Worm (Caenorhabditis elegans) whole organism, L3 larva: ENCODE measurements around the gene srg-46.

Experiments used
- R02D3.7 ChIP-seq: fragments of 150-350 bp; optimal IDR thresholded peaks from 2 replicates; lab custom pipeline; 2014; ENCODE audit warnings: missing biosample characterization, missing genetic modification characterization
- ZK546.5 ChIP-seq: sonication (generic microtip); optimal IDR thresholded peaks from 2 replicates; lab custom pipeline; 2017; ENCODE audit warnings: missing biosample characterization, missing genetic modification characterization
- aly-2 ChIP-seq: fragments of 150-350 bp; optimal IDR thresholded peaks from 2 replicates; lab custom pipeline; 2014; ENCODE audit warnings: missing biosample characterization, missing genetic modification characterization
- ama-1 ChIP-seq: fragments of 150-350 bp; optimal IDR thresholded peaks from 2 replicates; lab custom pipeline; 2018
- ceh-16 ChIP-seq: sonication (generic microtip); optimal IDR thresholded peaks from 2 replicates; lab custom pipeline; 2017; ENCODE audit warnings: missing biosample characterization, missing genetic modification characterization
- ceh-28 ChIP-seq: fragments of 150-350 bp; optimal IDR thresholded peaks from 2 replicates; lab custom pipeline; 2014; ENCODE audit warnings: missing biosample characterization, missing genetic modification reagents, missing genetic modification characterization
- ceh-9 ChIP-seq: sonication (generic microtip); optimal IDR thresholded peaks from 2 replicates; lab custom pipeline; 2018; ENCODE audit warnings: missing biosample characterization, missing genetic modification characterization
- egl-5 ChIP-seq: fragments of 150-350 bp; optimal IDR thresholded peaks from 2 replicates; lab custom pipeline; 2017; ENCODE audit warnings: missing biosample characterization, missing genetic modification reagents, missing genetic modification characterization, inconsistent platforms
- elt-1 ChIP-seq: fragments of 150-350 bp; optimal IDR thresholded peaks from 2 replicates; lab custom pipeline; 2014; ENCODE audit warnings: missing biosample characterization, missing genetic modification characterization
- elt-2 ChIP-seq: sonication (generic microtip); optimal IDR thresholded peaks from 2 replicates; lab custom pipeline; 2016; ENCODE audit warnings: missing genetic modification reagents, mild to moderate bottlenecking, missing genetic modification characterization, missing compliant biosample characterization
- elt-3 ChIP-seq, 3 experiments: fragments of 150-350 bp in 1 of 3; sonication (generic microtip) in 2 of 3; optimal IDR thresholded peaks; 2 replicates in 2 of 3; 4 replicates in 1 of 3; lab custom pipeline; 2014 to 2017; ENCODE audit warnings: missing biosample characterization in 3 of 3, missing genetic modification characterization in 3 of 3
- eor-1 ChIP-seq, 2 experiments: fragments of 150-350 bp; optimal IDR thresholded peaks; 2 replicates each; lab custom pipeline; 2014 to 2018; ENCODE audit warnings: missing biosample characterization in 2 of 2, missing genetic modification characterization in 2 of 2
- fkh-10 ChIP-seq: sonication (generic microtip); optimal IDR thresholded peaks from 2 replicates; lab custom pipeline; 2017; ENCODE audit warnings: missing biosample characterization, missing genetic modification reagents, missing genetic modification characterization
- fos-1 ChIP-seq: fragments of 150-350 bp; optimal IDR thresholded peaks from 2 replicates; lab custom pipeline; 2014; ENCODE audit warnings: missing biosample characterization, missing genetic modification characterization
- hmg-11 ChIP-seq: sonication (generic microtip); optimal IDR thresholded peaks from 2 replicates; lab custom pipeline; 2016; ENCODE audit warnings: missing genetic modification characterization, missing compliant biosample characterization
- lin-15B ChIP-seq: fragments of 150-350 bp; optimal IDR thresholded peaks from 2 replicates; lab custom pipeline; 2014; ENCODE audit warnings: missing biosample characterization, missing genetic modification characterization
- mdl-1 ChIP-seq: fragments of 150-350 bp; optimal IDR thresholded peaks from 2 replicates; lab custom pipeline; 2014; ENCODE audit warnings: missing biosample characterization, missing genetic modification characterization
- mml-1 ChIP-seq: fragments of 150-350 bp; sonication (generic microtip); optimal IDR thresholded peaks from 3 replicates; lab custom pipeline; 2014; ENCODE audit warnings: missing biosample characterization, missing genetic modification characterization
- nhr-12 ChIP-seq: fragments of 150-350 bp; optimal IDR thresholded peaks from 2 replicates; lab custom pipeline; 2014; ENCODE audit warnings: missing biosample characterization, missing genetic modification characterization
- nhr-25 ChIP-seq: sonication (generic microtip); optimal IDR thresholded peaks from 2 replicates; lab custom pipeline; 2017; ENCODE audit warnings: missing biosample characterization, missing genetic modification characterization
- nhr-28 ChIP-seq: fragments of 150-350 bp; optimal IDR thresholded peaks from 2 replicates; lab custom pipeline; 2014; ENCODE audit warnings: missing biosample characterization, missing genetic modification characterization
- nhr-67 ChIP-seq: fragments of 150-350 bp; optimal IDR thresholded peaks from 2 replicates; lab custom pipeline; 2014; ENCODE audit warnings: missing biosample characterization, missing genetic modification characterization
- nhr-76 ChIP-seq: fragments of 150-350 bp; sonication (generic microtip); optimal IDR thresholded peaks from 5 replicates; lab custom pipeline; 2014; ENCODE audit warnings: missing biosample characterization, missing genetic modification characterization
- nhr-77 ChIP-seq: fragments of 150-350 bp; optimal IDR thresholded peaks from 2 replicates; lab custom pipeline; 2014; ENCODE audit warnings: missing biosample characterization, missing genetic modification characterization
- pqm-1 ChIP-seq: fragments of 150-350 bp; optimal IDR thresholded peaks from 2 replicates; lab custom pipeline; 2017; ENCODE audit warnings: missing biosample characterization, missing genetic modification characterization, inconsistent platforms
- snpc-4 ChIP-seq: fragments of 150-350 bp; optimal IDR thresholded peaks from 2 replicates; lab custom pipeline; 2014; ENCODE audit warnings: missing biosample characterization, missing genetic modification characterization
- tbx-2 ChIP-seq: sonication (generic microtip); optimal IDR thresholded peaks from 2 replicates; lab custom pipeline; 2016; ENCODE audit warnings: mild to moderate bottlenecking, missing genetic modification characterization, missing compliant biosample characterization
- unc-39 ChIP-seq: sonication (generic microtip); optimal IDR thresholded peaks from 4 replicates; lab custom pipeline; 2017; ENCODE audit warnings: missing biosample characterization, missing genetic modification characterization
- unc-62 ChIP-seq: fragments of 150-350 bp; sonication (generic microtip); optimal IDR thresholded peaks from 4 replicates; lab custom pipeline; 2014; ENCODE audit warnings: missing biosample characterization, missing genetic modification reagents, missing genetic modification characterization
- zag-1 ChIP-seq: fragments of 150-350 bp; optimal IDR thresholded peaks from 2 replicates; lab custom pipeline; 2014; ENCODE audit warnings: missing biosample characterization, missing genetic modification characterization
- ztf-11 ChIP-seq: fragments of 150-350 bp; optimal IDR thresholded peaks from 2 replicates; lab custom pipeline; 2014; ENCODE audit warnings: missing biosample characterization, missing genetic modification characterization

Gene srg-46

ce11 chrV:13363415-13363814 is at the start of gene srg-46:
Gene srg-46 (plus strand): TSS chrV:13363715.
- no peak for TF ChIP-seq nhr-28 (tag; lab: Kevin White, UChicago)
- no peak for TF ChIP-seq egl-5
- no peak for TF ChIP-seq lin-15B (tag; lab: Kevin White, UChicago)
- TF ChIP-seq snpc-4 (tag; lab: Kevin White, UChicago) = no peak
- TF ChIP-seq, all 47 proteins: peak for 0

DNA sequence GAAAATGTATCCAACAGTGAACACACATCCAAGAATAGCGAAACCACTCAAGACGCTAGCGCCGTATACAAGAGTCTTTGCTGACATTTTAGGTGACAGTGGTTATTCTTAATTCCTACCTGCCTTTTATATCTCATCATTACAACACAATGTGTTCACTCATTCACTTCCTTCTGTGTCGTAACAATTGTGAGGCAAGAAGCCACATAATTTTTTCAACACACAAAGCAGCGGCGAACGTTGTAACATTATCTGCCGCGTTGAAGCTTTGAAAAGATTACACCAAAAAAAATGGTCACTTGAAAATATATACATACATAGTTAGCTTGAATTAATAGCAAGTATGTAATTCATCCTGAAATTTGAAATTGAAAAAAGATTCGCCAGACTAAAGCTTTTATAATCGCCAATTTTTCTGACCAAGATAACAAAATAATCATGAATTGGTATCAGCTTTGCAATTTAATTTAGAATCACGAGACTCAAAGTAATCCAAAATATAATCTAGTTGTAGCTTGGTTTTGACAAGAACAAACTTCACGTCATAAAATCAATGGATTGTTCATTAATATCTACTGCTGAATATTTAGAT is 45.5 kb upstream of the srg-46 start, which contains the start of the genes col-161 and srh-18:
Gene col-161 (minus strand): TSS at position 101 of the 592 bp plus-strand sequence.
Gene srh-18 (plus strand): TSS at position 542 of the 592 bp plus-strand sequence.
- TF ChIP-seq mml-1 (tag; lab: Kevin White, UChicago) (no peak), nhr-25 (tag; lab: Kevin White, UChicago) (peak; percentile 10)

- no peak for TF ChIP-seq tbx-2 (tag; lab: Kevin White, UChicago)
- TF ChIP-seq ceh-28 = no peak
- TF ChIP-seq nhr-77 (tag; lab: Kevin White, UChicago) = no peak
- TF ChIP-seq ceh-16 = no peak
- TF ChIP-seq unc-62 (GFP tag; lab: Kevin White, UChicago) = no peak
- TF ChIP-seq nhr-12 (tag; lab: Kevin White, UChicago) = no peak
- TF ChIP-seq nhr-25 (tag; lab: Kevin White, UChicago) = no peak
- TF ChIP-seq aly-2 (tag; lab: Kevin White, UChicago) = no peak
- no peak for TF ChIP-seq mml-1 (tag; lab: Kevin White, UChicago)
- no peak for TF ChIP-seq ztf-11 (tag; lab: Kevin White, UChicago)
- no peak for TF ChIP-seq eor-1 (tag; optimal IDR thresholded peaks at IDR 0.05; lab: Kevin White, UChicago)
Measured at ce11 chrV:13320676-13321075, 42.8 kb upstream of the srg-46 start, which contains the start of gene srh-15. Gene srh-15 (plus strand): TSS chrV:13320976.

- TF ChIP-seq ceh-9 (tag; lab: Kevin White, UChicago) = no peak
- no peak for TF ChIP-seq mdl-1
- peak; percentile 58 for TF ChIP-seq elt-2 (tag; lab: Kevin White, UChicago)
- peak; percentile 75 for TF ChIP-seq pqm-1 (tag; lab: Kevin White, UChicago)
- no peak for TF ChIP-seq R02D3.7 (tag; lab: Kevin White, UChicago)
- no peak for TF ChIP-seq zag-1
- TF ChIP-seq nhr-76 (tag; lab: Kevin White, UChicago) = no peak
- no peak for TF ChIP-seq nhr-67 (tag; lab: Kevin White, UChicago)
- TF ChIP-seq elt-1 (tag; lab: Kevin White, UChicago) = no peak
- no peak for TF ChIP-seq fkh-10 (GFP tag; lab: Kevin White, UChicago)
- TF ChIP-seq snpc-4 (tag; lab: Kevin White, UChicago) = no peak
- TF ChIP-seq ceh-16 = no peak
- TF ChIP-seq ZK546.5 (tag; lab: Kevin White, UChicago) = no peak
- TF ChIP-seq fos-1 (tag; lab: Kevin White, UChicago) = no peak
- TF ChIP-seq, all 47 proteins: peak for 2
Measured at ce11 chrV:13324933-13325760, 38.4 kb upstream of the srg-46 start, which contains the start of gene C50B6.7. Gene C50B6.7 (minus strand): TSS chrV:13324983.

- TF ChIP-seq ceh-16 (no peak), hmg-11 (tag; lab: Kevin White, UChicago) (no peak), ama-1 (lab: Kevin White, UChicago) (no peak), elt-3 (tag; optimal IDR thresholded peaks at IDR 0.05; lab: Kevin White, UChicago) (no peak), snpc-4 (tag; lab: Kevin White, UChicago) (no peak), nhr-28 (tag; lab: Kevin White, UChicago) (no peak), ztf-11 (tag; lab: Kevin White, UChicago) (no peak), unc-39 (tag; lab: Kevin White, UChicago) (no peak)
- TF ChIP-seq, all 47 proteins: peak for 0
Measured at ce11 chrV:13327463-13327862, 36.1 kb upstream of the srg-46 start, which contains the start of gene str-37. Gene str-37 (plus strand): TSS chrV:13327763.
